Worm (Caenorhabditis elegans): ENCODE results near the gene ccf-1.

- no peak for TF ChIP-seq pag-3 (tag; optimal IDR thresholded peaks at IDR 0.05; ENCODE audit: borderline replicate concordance, insufficient read depth)
- no peak for TF ChIP-seq nhr-237 (tag; optimal IDR thresholded peaks at IDR 0.05)
- TF ChIP-seq nhr-85 (tag), result no peak
- TF ChIP-seq mdl-1 (tag; optimal IDR thresholded peaks at IDR 0.05), result no peak
- no peak for TF ChIP-seq tbx-2 (tag; optimal IDR thresholded peaks at IDR 0.05)
- TF ChIP-seq nhr-47 (tag; optimal IDR thresholded peaks at IDR 0.05), result no peak
- no peak for TF ChIP-seq skn-1 (tag; optimal IDR thresholded peaks at IDR 0.05)
These were observed 2.9 kb downstream of the ccf-1 start for ce11 chrIII:11917090-11917489.

Measured in whole organism, L1 larva.